Worm (Caenorhabditis elegans) whole organism, L2 larva: ENCODE results near the gene clec-63.
A peak's percentile ranks its signal among the peaks of the same experiment; 100 is the strongest.

Source experiments
- C34F6.9 ChIP-seq: fragments of 150-350 bp; optimal IDR thresholded peaks from 2 replicates; lab custom pipeline; 2014; ENCODE audit warnings: missing biosample characterization, missing genetic modification characterization
- F13H6.1 ChIP-seq: sonication (generic microtip); optimal IDR thresholded peaks from 2 replicates; lab custom pipeline; 2016; ENCODE audit warnings: missing genetic modification characterization, missing compliant biosample characterization
- R02D3.7 ChIP-seq: fragments of 150-350 bp; optimal IDR thresholded peaks from 2 replicates; lab custom pipeline; 2014; ENCODE audit warnings: missing biosample characterization, missing genetic modification characterization
- Y55F3AM.14 ChIP-seq: fragments of 200-800 bp; sonication (Bioruptor generic); optimal IDR thresholded peaks from 2 replicates; lab custom pipeline; 2018; ENCODE audit warnings: mild to moderate bottlenecking, missing genetic modification characterization, missing compliant biosample characterization
- alr-1 ChIP-seq: fragments of 150-350 bp; optimal IDR thresholded peaks from 2 replicates; lab custom pipeline; 2014; ENCODE audit warnings: missing biosample characterization, missing genetic modification characterization
- aly-2 ChIP-seq: fragments of 150-350 bp; optimal IDR thresholded peaks from 2 replicates; lab custom pipeline; 2014; ENCODE audit warnings: missing biosample characterization, missing genetic modification characterization
- ama-1 ChIP-seq: fragments of 150-350 bp; optimal IDR thresholded peaks from 2 replicates; lab custom pipeline; 2018; ENCODE audit warnings: inconsistent platforms
- ceh-16 ChIP-seq: fragments of 150-350 bp; optimal IDR thresholded peaks from 2 replicates; lab custom pipeline; 2014; ENCODE audit warnings: missing biosample characterization, missing genetic modification characterization
- ceh-82 ChIP-seq: fragments of 150-350 bp; optimal IDR thresholded peaks from 2 replicates; lab custom pipeline; 2014; ENCODE audit warnings: missing biosample characterization, missing genetic modification characterization
- dmd-4 ChIP-seq: sonication (generic microtip); optimal IDR thresholded peaks from 2 replicates; lab custom pipeline; 2017; ENCODE audit warnings: missing biosample characterization, missing genetic modification characterization
- lin-11 ChIP-seq: fragments of 150-350 bp; sonication (generic microtip); optimal IDR thresholded peaks from 2 replicates; lab custom pipeline; 2014; ENCODE audit warnings: missing biosample characterization, missing genetic modification characterization, inconsistent platforms, mixed read lengths
- lin-39 ChIP-seq: fragments of 150-350 bp; optimal IDR thresholded peaks from 2 replicates; lab custom pipeline; 2014; ENCODE audit warnings: missing biosample characterization, missing genetic modification reagents, missing genetic modification characterization
- lsy-2 ChIP-seq, 2 experiments: fragments of 150-350 bp in 1 of 2; sonication (generic microtip) in 1 of 2; optimal IDR thresholded peaks; 2 replicates each; lab custom pipeline; 2014 to 2017; ENCODE audit warnings: missing biosample characterization in 2 of 2, missing genetic modification characterization in 2 of 2
- mab-5 ChIP-seq: fragments of 150-350 bp; optimal IDR thresholded peaks from 2 replicates; lab custom pipeline; 2014; ENCODE audit warnings: missing biosample characterization, missing genetic modification characterization
- mbf-1 ChIP-seq: sonication (generic microtip); optimal IDR thresholded peaks from 2 replicates; lab custom pipeline; 2017; ENCODE audit warnings: missing biosample characterization, missing genetic modification characterization
- nhr-11 ChIP-seq: fragments of 150-350 bp; optimal IDR thresholded peaks from 2 replicates; lab custom pipeline; 2014; ENCODE audit warnings: missing biosample characterization, missing genetic modification characterization
- nhr-12 ChIP-seq: fragments of 150-350 bp; optimal IDR thresholded peaks from 2 replicates; lab custom pipeline; 2014; ENCODE audit warnings: missing biosample characterization, missing genetic modification characterization
- nhr-129 ChIP-seq: fragments of 150-350 bp; optimal IDR thresholded peaks from 2 replicates; lab custom pipeline; 2014; ENCODE audit warnings: missing biosample characterization, missing genetic modification characterization
- nhr-21 ChIP-seq: fragments of 150-350 bp; optimal IDR thresholded peaks from 2 replicates; lab custom pipeline; 2014; ENCODE audit warnings: missing biosample characterization, missing genetic modification characterization
- nhr-23 ChIP-seq: fragments of 150-350 bp; optimal IDR thresholded peaks from 2 replicates; lab custom pipeline; 2014; ENCODE audit warnings: missing biosample characterization, missing genetic modification reagents, missing genetic modification characterization
- nhr-25 ChIP-seq: fragments of 150-350 bp; sonication (generic microtip); optimal IDR thresholded peaks from 3 replicates; lab custom pipeline; 2014; ENCODE audit warnings: missing biosample characterization, missing genetic modification characterization
- nhr-6 ChIP-seq: fragments of 150-350 bp; optimal IDR thresholded peaks from 2 replicates; lab custom pipeline; 2014; ENCODE audit warnings: missing biosample characterization, missing genetic modification characterization
- nhr-77 ChIP-seq: fragments of 150-350 bp; optimal IDR thresholded peaks from 2 replicates; lab custom pipeline; 2014; ENCODE audit warnings: missing biosample characterization, missing genetic modification characterization
- peb-1 ChIP-seq: fragments of 150-350 bp; optimal IDR thresholded peaks from 2 replicates; lab custom pipeline; 2014; ENCODE audit warnings: missing biosample characterization, missing genetic modification characterization
- sem-4 ChIP-seq: fragments of 150-350 bp; optimal IDR thresholded peaks from 2 replicates; lab custom pipeline; 2014; ENCODE audit warnings: missing biosample characterization, missing genetic modification reagents, missing genetic modification characterization
- sma-3 ChIP-seq: sonication (generic microtip); optimal IDR thresholded peaks from 2 replicates; lab custom pipeline; 2016; ENCODE audit warnings: missing genetic modification reagents, missing genetic modification characterization, missing compliant biosample characterization
- snpc-4 ChIP-seq: fragments of 150-350 bp; optimal IDR thresholded peaks from 2 replicates; lab custom pipeline; 2014; ENCODE audit warnings: missing biosample characterization, missing genetic modification characterization
- unc-39 ChIP-seq: fragments of 150-350 bp; optimal IDR thresholded peaks from 2 replicates; lab custom pipeline; 2014; ENCODE audit warnings: missing biosample characterization, missing genetic modification characterization
- unc-55 ChIP-seq: fragments of 150-350 bp; sonication (generic microtip); optimal IDR thresholded peaks from 3 replicates; lab custom pipeline; 2014; ENCODE audit warnings: missing biosample characterization, missing genetic modification reagents, missing genetic modification characterization
- unc-62 ChIP-seq: fragments of 150-350 bp; optimal IDR thresholded peaks from 2 replicates; lab custom pipeline; 2014; ENCODE audit warnings: missing biosample characterization, missing genetic modification reagents, missing genetic modification characterization
- ztf-1 ChIP-seq: fragments of 200-800 bp; sonication (Bioruptor generic); conservative IDR thresholded peaks from 2 replicates; pipeline ENCODE4 v1.3.6; 2022; ENCODE audit warnings: missing genetic modification characterization, missing compliant biosample characterization
- ztf-11 ChIP-seq: sonication (generic microtip); optimal IDR thresholded peaks from 2 replicates; lab custom pipeline; 2017; ENCODE audit warnings: missing biosample characterization, missing genetic modification characterization
- ztf-4 ChIP-seq: fragments of 150-350 bp; optimal IDR thresholded peaks from 2 replicates; lab custom pipeline; 2014; ENCODE audit warnings: missing biosample characterization, missing genetic modification characterization

The clec-63 gene

ce11 chrII:12918960-12919553 is 23.6 kb downstream of the clec-63 start, which contains the start of the genes F58G1.2 and wago-4:
TSS of gene F58G1.2 (minus strand) at chrII:12919010.
TSS of gene wago-4 (plus strand) at chrII:12919551.
- TF ChIP-seq lsy-2 (tag; optimal IDR thresholded peaks at IDR 0.05; lab: Kevin White, UChicago) = peak; percentile 34 to 88
- peak; percentile 56 for TF ChIP-seq unc-55 (GFP tag; lab: Kevin White, UChicago)
- no peak for TF ChIP-seq dmd-4 (tag; lab: Kevin White, UChicago)
- peak; percentile 71 for TF ChIP-seq R02D3.7 (tag; lab: Kevin White, UChicago)
- no peak for TF ChIP-seq snpc-4 (tag; lab: Kevin White, UChicago)

ce11 chrII:12921478-12921877 is 26.0 kb downstream of the clec-63 start:
- TF ChIP-seq mab-5 (tag; lab: Kevin White, UChicago) (no peak), C34F6.9 (tag; lab: Kevin White, UChicago) (no peak), Y55F3AM.14 (GFP tag; lab: Kevin White, UChicago) (no peak), nhr-129 (tag; lab: Kevin White, UChicago) (no peak), ztf-1 (GFP tag; lab: Robert Waterston, UW) (no peak), nhr-6 (no peak), nhr-12 (tag; lab: Kevin White, UChicago) (no peak), mbf-1 (tag; lab: Kevin White, UChicago) (no peak), nhr-23 (tag; lab: Kevin White, UChicago) (no peak), nhr-11 (no peak), sma-3 (GFP tag; lab: Kevin White, UChicago) (no peak), nhr-21 (tag; lab: Kevin White, UChicago) (no peak), ztf-4 (tag; lab: Kevin White, UChicago) (no peak), nhr-77 (tag; lab: Kevin White, UChicago) (no peak)

DNA sequence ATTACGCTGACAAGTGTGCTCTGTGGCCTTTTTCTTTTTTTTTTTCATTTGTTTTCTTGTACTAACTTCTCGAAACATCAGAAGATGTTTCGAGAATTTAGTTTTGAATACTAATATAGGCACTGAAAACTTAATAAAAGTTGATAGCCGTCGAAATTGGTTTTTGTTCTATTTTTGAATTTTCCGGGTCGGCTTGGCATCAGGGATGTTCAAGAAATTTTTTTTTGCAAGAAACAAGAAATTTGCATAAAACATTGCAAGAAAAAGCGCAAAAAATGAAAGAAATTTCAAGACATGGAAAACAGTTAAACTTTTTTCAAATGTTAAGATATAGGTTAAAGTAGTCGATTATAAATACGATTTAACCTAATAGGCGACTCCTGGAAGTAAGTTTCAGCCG is 27.8 kb downstream of the clec-63 start:
- TF ChIP-seq Y55F3AM.14 (GFP tag; lab: Kevin White, UChicago) = no peak
- TF ChIP-seq sem-4 = no peak
- TF ChIP-seq lin-39 (tag; lab: Kevin White, UChicago) = no peak
- no peak for TF ChIP-seq nhr-21 (tag; lab: Kevin White, UChicago)
- TF ChIP-seq mbf-1 (tag; lab: Kevin White, UChicago) = no peak
- no peak for TF ChIP-seq aly-2 (tag; lab: Kevin White, UChicago)
- TF ChIP-seq F13H6.1 = no peak
- TF ChIP-seq peb-1 (tag; lab: Kevin White, UChicago) = no peak
- TF ChIP-seq unc-55 (GFP tag; lab: Kevin White, UChicago) = no peak
- no peak for TF ChIP-seq nhr-23 (tag; lab: Kevin White, UChicago)
- TF ChIP-seq, all 48 proteins: peak for 0

DNA sequence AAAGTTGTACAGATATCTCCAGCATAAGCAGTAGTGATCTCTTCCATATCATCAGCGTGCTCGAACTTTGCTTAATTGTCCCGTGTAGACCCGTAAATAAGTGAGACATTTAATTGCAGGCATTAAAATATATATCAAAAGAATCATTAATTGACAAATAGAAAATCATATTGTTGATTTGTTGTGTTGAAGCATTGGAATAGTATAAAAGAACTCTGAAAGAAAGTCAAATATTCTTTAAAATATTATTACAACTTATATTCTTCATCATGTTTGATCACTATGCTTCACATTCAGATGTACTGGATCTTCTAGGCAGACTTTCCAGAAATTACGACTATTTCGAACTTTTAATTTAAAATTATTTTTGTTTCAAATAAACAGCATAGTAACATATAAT is 30.1 kb downstream of the clec-63 start, which contains the start of gene F58G1.8:
TSS of gene F58G1.8 (minus strand) at position 101 of the 400 bp plus-strand sequence.
- TF ChIP-seq peb-1 (tag; lab: Kevin White, UChicago) = no peak
- no peak for TF ChIP-seq sem-4
- no peak for TF ChIP-seq ceh-16 (tag; lab: Kevin White, UChicago)
- no peak for TF ChIP-seq ceh-82 (tag; lab: Kevin White, UChicago)
- TF ChIP-seq aly-2 (tag; lab: Kevin White, UChicago) = no peak
- TF ChIP-seq alr-1 (tag; lab: Kevin White, UChicago) = no peak
- TF ChIP-seq mbf-1 (tag; lab: Kevin White, UChicago) = no peak
- TF ChIP-seq unc-39 = no peak
- TF ChIP-seq lin-11 (tag; lab: Kevin White, UChicago) = no peak
- no peak for TF ChIP-seq dmd-4 (tag; lab: Kevin White, UChicago)
- TF ChIP-seq nhr-25 = no peak
- no peak for TF ChIP-seq ztf-11 (tag; lab: Kevin White, UChicago)
- no peak for TF ChIP-seq F13H6.1
- TF ChIP-seq nhr-11 = no peak
- TF ChIP-seq unc-62 (GFP tag; lab: Kevin White, UChicago) = no peak

ce11 chrII:12928241-12928640 is 32.8 kb downstream of the clec-63 start, which contains the start of gene F58G1.3:
TSS of gene F58G1.3 (minus strand) at chrII:12928341.
- no peak for TF ChIP-seq snpc-4 (tag; lab: Kevin White, UChicago)
- TF ChIP-seq unc-62 (GFP tag; lab: Kevin White, UChicago) = no peak
- TF ChIP-seq ztf-4 (tag; lab: Kevin White, UChicago) = no peak
- TF ChIP-seq nhr-6 = no peak
- no peak for TF ChIP-seq Y55F3AM.14 (GFP tag; lab: Kevin White, UChicago)
- TF ChIP-seq ama-1 (lab: Kevin White, UChicago) = no peak
- TF ChIP-seq nhr-23 (tag; lab: Kevin White, UChicago) = no peak
